Fruit fly (Drosophila melanogaster) whole organism, adult: Measurements from ENCODE around the gene Ntf-2r.

Source experiments
- CG11617 ChIP-seq: fragments of 200-800 bp; sonication (Bioruptor generic); optimal IDR thresholded peaks from 2 replicates; lab custom pipeline; 2017; ENCODE audit warnings: mild to moderate bottlenecking, missing biosample characterization, missing genetic modification reagents, missing genetic modification characterization
- CG12768 ChIP-seq: fragments of 200-800 bp; sonication (Bioruptor generic); optimal IDR thresholded peaks from 2 replicates; lab custom pipeline; 2017; ENCODE audit warnings: missing biosample characterization, missing genetic modification characterization, mild to moderate bottlenecking, moderate library complexity, missing genetic modification reagents
- CG14711 ChIP-seq: fragments of 200-800 bp; sonication (Bioruptor generic); optimal IDR thresholded peaks from 2 replicates; lab custom pipeline; 2018; ENCODE audit warnings: missing biosample characterization, mild to moderate bottlenecking, missing genetic modification characterization, moderate library complexity
- CG1620 ChIP-seq: fragments of 200-800 bp; sonication (Bioruptor generic); optimal IDR thresholded peaks from 2 replicates; lab custom pipeline; 2016; ENCODE audit warnings: missing biosample characterization, missing genetic modification characterization
- CG33017 ChIP-seq: fragments of 200-800 bp; sonication (Bioruptor generic); optimal IDR thresholded peaks from 2 replicates; lab custom pipeline; 2018; ENCODE audit warnings: missing biosample characterization, mild to moderate bottlenecking, missing genetic modification characterization, moderate library complexity
- CG5204 ChIP-seq: fragments of 200-800 bp; sonication (Bioruptor generic); optimal IDR thresholded peaks from 2 replicates; lab custom pipeline; 2016; ENCODE audit warnings: missing biosample characterization, missing genetic modification characterization
- CG7045 ChIP-seq: fragments of 200-800 bp; sonication (Bioruptor generic); optimal IDR thresholded peaks from 2 replicates; lab custom pipeline; 2017; ENCODE audit warnings: missing biosample characterization, mild to moderate bottlenecking, missing genetic modification characterization
- CG7101 ChIP-seq: fragments of 200-800 bp; sonication (Bioruptor generic); optimal IDR thresholded peaks from 2 replicates; lab custom pipeline; 2018; ENCODE audit warnings: missing biosample characterization, mild to moderate bottlenecking, missing genetic modification characterization, moderate library complexity
- Clk ChIP-seq: fragments of 200-800 bp; sonication (Bioruptor generic); optimal IDR thresholded peaks from 2 replicates; lab custom pipeline; 2017; ENCODE audit warnings: missing biosample characterization, missing genetic modification characterization
- Crg-1 ChIP-seq: fragments of 200-800 bp; sonication (Bioruptor generic); optimal IDR thresholded peaks from 2 replicates; lab custom pipeline; 2016; ENCODE audit warnings: missing biosample characterization, missing genetic modification characterization
- Hr96 ChIP-seq: fragments of 200-800 bp; sonication (Bioruptor generic); optimal IDR thresholded peaks from 2 replicates; lab custom pipeline; 2016; ENCODE audit warnings: missing biosample characterization, missing genetic modification characterization
- Mnt ChIP-seq: fragments of 200-800 bp; sonication (Bioruptor generic); optimal IDR thresholded peaks from 2 replicates; lab custom pipeline; 2016; ENCODE audit warnings: missing biosample characterization, mild to moderate bottlenecking, missing genetic modification characterization
- bab1 ChIP-seq: fragments of 200-800 bp; sonication (Bioruptor generic); optimal IDR thresholded peaks from 3 replicates; lab custom pipeline; 2019; ENCODE audit warnings: missing biosample characterization, mild to moderate bottlenecking, missing genetic modification characterization, moderate library complexity
- cic ChIP-seq: fragments of 200-800 bp; sonication (Bioruptor generic); optimal IDR thresholded peaks from 2 replicates; lab custom pipeline; 2017; ENCODE audit warnings: missing biosample characterization, mild to moderate bottlenecking, missing genetic modification characterization, moderate library complexity
- cnc ChIP-seq, 2 experiments: fragments of >200 bp; optimal IDR thresholded peaks; 2 replicates each; lab custom pipeline; 2017
- kay ChIP-seq: fragments of 200-800 bp; sonication (Bioruptor generic); peaks from one replicate; lab custom pipeline; 2016; ENCODE audit warnings: missing biosample characterization, missing genetic modification characterization, borderline replicate concordance
- ovo ChIP-seq: fragments of 200-800 bp; sonication (Bioruptor generic); optimal IDR thresholded peaks from 2 replicates; lab custom pipeline; 2016; ENCODE audit warnings: missing biosample characterization, missing genetic modification characterization
- pad ChIP-seq: fragments of 200-800 bp; sonication (Bioruptor generic); optimal IDR thresholded peaks from 3 replicates; lab custom pipeline; 2017; ENCODE audit warnings: missing biosample characterization, missing genetic modification characterization, mild to moderate bottlenecking, moderate library complexity, missing genetic modification reagents
- tj ChIP-seq: fragments of 200-800 bp; sonication (Bioruptor generic); optimal IDR thresholded peaks from 3 replicates; lab custom pipeline; 2017; ENCODE audit warnings: missing biosample characterization, mild to moderate bottlenecking, missing genetic modification characterization, moderate library complexity
- toe ChIP-seq: fragments of 200-800 bp; sonication (Bioruptor generic); optimal IDR thresholded peaks from 2 replicates; lab custom pipeline; 2016; ENCODE audit warnings: missing biosample characterization, missing genetic modification characterization

Gene Ntf-2r

DNA sequence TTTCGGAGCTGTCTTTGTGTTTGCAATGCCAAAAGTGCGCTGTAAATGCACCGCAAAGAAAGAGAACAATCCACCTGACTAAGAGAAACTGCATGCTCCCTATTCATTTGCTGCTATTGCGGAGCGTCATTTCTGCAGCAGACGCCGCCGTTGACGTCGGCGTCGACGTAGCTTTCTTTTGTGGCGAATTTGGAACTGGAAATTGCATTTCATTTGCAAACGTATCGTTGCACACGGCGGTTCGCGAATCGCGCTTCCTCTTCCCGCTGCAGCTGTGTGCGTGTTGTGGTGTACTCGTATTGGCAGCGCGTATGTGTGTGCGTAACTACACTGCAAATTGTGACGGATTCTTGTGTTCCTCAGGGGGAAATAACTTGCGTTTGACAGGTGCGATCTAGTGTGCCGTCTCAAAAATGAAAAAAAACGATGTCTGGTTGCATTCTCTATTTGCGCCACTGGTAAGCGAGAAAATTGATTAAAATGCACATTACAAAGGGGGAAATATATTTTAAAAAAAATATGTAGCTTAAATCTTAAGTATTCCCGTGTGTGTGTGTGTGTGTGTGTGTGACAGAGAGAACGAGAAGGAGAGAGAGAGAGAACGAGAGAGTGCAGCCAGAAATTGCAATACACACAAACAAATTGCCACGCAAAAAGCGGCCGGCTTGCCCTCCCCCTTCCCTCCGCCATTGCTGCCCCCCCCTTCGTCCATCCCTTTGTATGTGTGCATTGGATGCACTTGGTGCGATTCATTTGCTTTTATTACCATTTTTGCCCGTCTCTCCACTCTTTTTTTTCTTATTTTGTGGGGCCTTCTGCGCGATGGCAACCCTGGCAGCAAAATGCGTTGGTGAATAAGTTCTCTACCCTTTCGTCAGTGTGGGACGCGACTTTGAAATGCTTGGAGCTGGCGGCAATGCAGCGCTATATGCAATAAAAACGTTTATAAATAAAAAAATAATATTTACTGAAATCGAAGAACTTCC is 1.4 kb downstream of the Ntf-2r start:
- TF ChIP-seq ovo (peak; percentile 97), cnc (optimal IDR thresholded peaks at IDR 0.05; lab: Kevin White, UChicago) (no peak), cic (peak; percentile 94), CG11617 (peak; percentile 92), CG7045 (GFP tag; lab: Kevin White, UChicago) (peak; percentile 95), tj (GFP tag; lab: Kevin White, UChicago) (peak; percentile 95), Crg-1 (GFP tag; lab: Kevin White, UChicago) (peak; percentile 90), Hr96 (GFP tag; lab: Kevin White, UChicago) (peak; percentile 81), toe (peak; percentile 84), CG33017 (tag; lab: Kevin White, UChicago) (peak; percentile 96), kay (GFP tag; lab: Kevin White, UChicago) (peak; percentile 92), CG12768 (peak; percentile 99), CG7101 (tag; lab: Kevin White, UChicago) (peak; percentile 85), Clk (GFP tag; lab: Kevin White, UChicago) (peak; percentile 95), pad (peak; percentile 76), CG5204 (GFP tag; lab: Kevin White, UChicago) (peak; percentile 87), CG14711 (tag; lab: Kevin White, UChicago) (peak; percentile 97), Mnt (GFP tag; lab: Kevin White, UChicago) (peak; percentile 86), CG1620 (GFP tag; lab: Kevin White, UChicago) (peak; percentile 81), bab1 (GFP tag; lab: Kevin White, UChicago) (peak; percentile 37)

DNA sequence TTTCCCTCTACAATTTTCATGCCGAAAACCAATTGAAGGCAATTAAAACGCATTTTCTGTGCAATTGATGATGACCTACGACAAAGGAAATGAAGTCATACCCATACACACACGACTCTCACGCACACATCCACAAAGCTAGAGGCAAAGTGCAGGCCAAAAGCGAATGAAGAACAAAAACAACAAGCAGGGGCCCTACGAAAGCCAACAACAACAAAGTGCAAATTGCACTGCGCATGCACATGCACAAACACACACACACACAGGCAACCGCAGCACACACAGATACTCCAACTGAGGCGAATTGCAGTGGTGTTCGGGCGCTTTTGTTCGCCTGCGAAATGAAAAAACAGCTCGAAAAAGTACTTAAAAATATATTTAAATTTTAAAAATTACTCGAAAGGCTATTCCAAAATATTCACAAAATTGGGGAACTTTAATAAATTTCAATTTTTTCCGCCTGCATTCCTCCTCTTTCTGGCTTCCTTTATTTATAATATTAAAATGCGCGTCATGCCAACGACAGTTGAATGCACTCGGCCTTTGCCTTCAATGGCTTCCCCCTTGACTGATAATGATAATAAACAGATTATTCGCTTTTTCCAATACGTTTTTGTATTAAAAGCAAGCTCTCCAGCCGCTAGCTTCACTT is 2.6 kb downstream of the Ntf-2r start:
- TF ChIP-seq CG7045 (GFP tag; lab: Kevin White, UChicago): peak; percentile 41
- peak; percentile 59 for TF ChIP-seq kay (GFP tag; lab: Kevin White, UChicago)
- no peak for TF ChIP-seq CG5204 (GFP tag; lab: Kevin White, UChicago)
- peak; percentile 88 for TF ChIP-seq CG12768
- TF ChIP-seq CG7101 (tag; lab: Kevin White, UChicago): peak; percentile 29
- no peak for TF ChIP-seq CG1620 (GFP tag; lab: Kevin White, UChicago)
- no peak for TF ChIP-seq Clk (GFP tag; lab: Kevin White, UChicago)
- TF ChIP-seq CG11617: no peak
- TF ChIP-seq pad: no peak
- no peak for TF ChIP-seq bab1 (GFP tag; lab: Kevin White, UChicago)
- TF ChIP-seq Hr96 (GFP tag; lab: Kevin White, UChicago): peak; percentile 38
- TF ChIP-seq toe: peak; percentile 2
- peak; percentile 50 for TF ChIP-seq tj (GFP tag; lab: Kevin White, UChicago)
- TF ChIP-seq Mnt (GFP tag; lab: Kevin White, UChicago): peak; percentile 4
- TF ChIP-seq CG14711 (tag; lab: Kevin White, UChicago): no peak
- TF ChIP-seq cnc (optimal IDR thresholded peaks at IDR 0.05; lab: Kevin White, UChicago): no peak
- TF ChIP-seq CG33017 (tag; lab: Kevin White, UChicago): peak; percentile 62
- TF ChIP-seq Crg-1 (GFP tag; lab: Kevin White, UChicago): no peak
- no peak for TF ChIP-seq ovo
- peak; percentile 70 for TF ChIP-seq cic

DNA sequence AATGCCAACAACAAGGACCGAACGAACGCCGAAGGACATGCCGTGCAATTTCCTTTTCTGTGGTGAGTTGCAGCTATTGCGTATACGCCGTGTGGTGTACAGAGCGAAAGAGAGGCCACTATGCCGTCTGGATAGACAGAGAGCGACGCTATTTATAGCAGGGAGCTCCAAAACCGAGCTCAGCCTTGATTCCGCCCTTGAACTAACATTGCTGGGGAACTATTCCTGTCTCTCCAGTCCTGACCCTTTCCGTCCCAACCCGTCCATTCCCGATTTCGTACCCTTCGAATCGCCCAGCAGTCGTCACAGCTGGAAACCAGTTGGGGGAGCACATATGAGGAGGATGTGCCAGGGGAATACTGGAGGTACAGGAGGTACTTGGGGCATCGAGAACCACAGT is 4.1 kb downstream of the Ntf-2r start:
- TF ChIP-seq Mnt (GFP tag; lab: Kevin White, UChicago) (no peak), kay (GFP tag; lab: Kevin White, UChicago) (no peak), CG33017 (tag; lab: Kevin White, UChicago) (no peak), tj (GFP tag; lab: Kevin White, UChicago) (no peak), CG7045 (GFP tag; lab: Kevin White, UChicago) (no peak), CG5204 (GFP tag; lab: Kevin White, UChicago) (no peak), CG12768 (no peak), Crg-1 (GFP tag; lab: Kevin White, UChicago) (no peak), Clk (GFP tag; lab: Kevin White, UChicago) (no peak), CG14711 (tag; lab: Kevin White, UChicago) (no peak), cic (no peak), cnc (optimal IDR thresholded peaks at IDR 0.05; lab: Kevin White, UChicago) (no peak), bab1 (GFP tag; lab: Kevin White, UChicago) (no peak), toe (no peak), CG1620 (GFP tag; lab: Kevin White, UChicago) (no peak), ovo (no peak)

DNA sequence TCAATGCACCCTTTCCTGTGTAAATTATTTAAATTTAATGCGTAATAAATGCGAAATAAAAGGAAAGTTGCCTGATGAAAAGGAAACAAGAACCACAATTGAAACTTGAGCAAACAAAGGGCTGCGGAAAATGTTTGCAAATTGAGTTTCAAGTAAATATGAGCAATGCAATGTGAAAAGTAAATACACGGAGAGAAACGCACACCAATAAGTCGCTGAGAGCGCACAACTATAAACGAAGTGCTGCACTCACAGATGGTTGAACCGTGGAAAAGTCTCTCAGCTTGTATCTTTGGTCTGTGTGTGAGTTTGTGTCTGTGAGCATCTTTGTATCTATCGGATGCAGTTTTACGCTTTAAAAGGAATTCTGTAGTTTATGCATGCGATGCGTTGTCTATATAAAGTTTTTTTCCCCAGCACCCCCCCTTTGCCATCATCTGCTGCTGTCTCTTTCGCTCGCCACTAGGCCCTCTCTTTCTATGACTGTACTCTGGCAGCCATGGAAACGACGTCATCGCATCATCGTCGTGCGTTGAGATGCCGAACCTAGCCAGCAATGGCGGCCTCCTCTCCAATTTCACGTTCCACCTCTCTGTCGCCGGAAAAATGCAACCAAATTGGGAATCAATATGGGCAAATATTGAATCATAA is 5.4 kb downstream of the Ntf-2r start:
- TF ChIP-seq CG5204 (GFP tag; lab: Kevin White, UChicago) (peak; percentile 58), pad (peak; percentile 70), CG12768 (peak; percentile 89), Hr96 (GFP tag; lab: Kevin White, UChicago) (peak; percentile 58), Crg-1 (GFP tag; lab: Kevin White, UChicago) (peak; percentile 95), CG33017 (tag; lab: Kevin White, UChicago) (peak; percentile 81), ovo (peak; percentile 90), kay (GFP tag; lab: Kevin White, UChicago) (peak; percentile 98), CG7045 (GFP tag; lab: Kevin White, UChicago) (peak; percentile 87), CG7101 (tag; lab: Kevin White, UChicago) (peak; percentile 88), cnc (optimal IDR thresholded peaks at IDR 0.05; lab: Kevin White, UChicago) (no peak), tj (GFP tag; lab: Kevin White, UChicago) (peak; percentile 67), Mnt (GFP tag; lab: Kevin White, UChicago) (peak; percentile 66), bab1 (GFP tag; lab: Kevin White, UChicago) (peak; percentile 15), CG1620 (GFP tag; lab: Kevin White, UChicago) (peak; percentile 77), Clk (GFP tag; lab: Kevin White, UChicago) (peak; percentile 78), CG11617 (peak; percentile 80), cic (peak; percentile 89), CG14711 (tag; lab: Kevin White, UChicago) (peak; percentile 73), toe (peak; percentile 70)
